Fruit fly (Drosophila melanogaster) whole organism, embryonic: ENCODE results near the gene Fnta.

Source experiments
- Abd-B ChIP-seq: fragments of 200-800 bp; sonication (Bioruptor generic); optimal IDR thresholded peaks from 2 replicates; lab custom pipeline; 2018; ENCODE audit warnings: missing biosample characterization, mild to moderate bottlenecking, missing genetic modification characterization, moderate library complexity
- CG10147 ChIP-seq: fragments of 200-800 bp; sonication (Bioruptor generic); optimal IDR thresholded peaks from 2 replicates; lab custom pipeline; 2019; ENCODE audit warnings: missing biosample characterization, mild to moderate bottlenecking, missing genetic modification characterization, moderate library complexity
- CG10979 ChIP-seq: fragments of 200-800 bp; sonication (Bioruptor generic); optimal IDR thresholded peaks from 2 replicates; lab custom pipeline; 2018; ENCODE audit warnings: missing biosample characterization, mild to moderate bottlenecking, missing genetic modification characterization, moderate library complexity
- CG11560 ChIP-seq: fragments of 200-800 bp; sonication (Bioruptor generic); IDR thresholded peaks from 3 replicates; pipeline ENCODE4 v1.3.6; 2022; ENCODE audit warnings: missing biosample characterization, missing genetic modification characterization
- CG14441 ChIP-seq: fragments of 200-800 bp; sonication (Bioruptor generic); IDR thresholded peaks from 2 replicates; pipeline ENCODE4 v1.3.6; 2022; ENCODE audit warnings: missing biosample characterization, missing genetic modification characterization
- CG14667 ChIP-seq: fragments of 200-800 bp; sonication (Bioruptor generic); IDR thresholded peaks from 2 replicates; pipeline ENCODE4 v1.3.6; 2022; ENCODE audit warnings: missing biosample characterization, missing genetic modification characterization
- CG14965 ChIP-seq: fragments of 200-800 bp; sonication (Bioruptor generic); optimal IDR thresholded peaks from 2 replicates; lab custom pipeline; 2016; ENCODE audit warnings: missing biosample characterization, missing genetic modification characterization, borderline replicate concordance
- CG15073 ChIP-seq: fragments of 200-800 bp; sonication (Bioruptor generic); optimal IDR thresholded peaks from 2 replicates; lab custom pipeline; 2016; ENCODE audit warnings: missing biosample characterization, missing genetic modification characterization
- CG15269 ChIP-seq: fragments of 200-800 bp; sonication (Bioruptor generic); optimal IDR thresholded peaks from 2 replicates; lab custom pipeline; 2018; ENCODE audit warnings: missing biosample characterization, mild to moderate bottlenecking, missing genetic modification characterization, moderate library complexity
- CG1647 ChIP-seq: fragments of 200-800 bp; sonication (Bioruptor generic); optimal IDR thresholded peaks from 3 replicates; lab custom pipeline; 2016; ENCODE audit warnings: missing biosample characterization, missing genetic modification characterization
- CG16813 ChIP-seq: fragments of 200-800 bp; sonication (Bioruptor generic); IDR thresholded peaks from 3 replicates; pipeline ENCODE4 v1.3.6; 2022; ENCODE audit warnings: missing biosample characterization, missing genetic modification characterization; ENCODE audit not compliant: partially characterized antibody
- CG17568 ChIP-seq: fragments of 200-800 bp; sonication (Bioruptor generic); optimal IDR thresholded peaks from 2 replicates; lab custom pipeline; 2018; ENCODE audit warnings: missing biosample characterization, mild to moderate bottlenecking, missing genetic modification characterization, moderate library complexity
- CG17912 ChIP-seq: fragments of 200-800 bp; sonication (Bioruptor generic); optimal IDR thresholded peaks from 2 replicates; lab custom pipeline; 2018; ENCODE audit warnings: missing biosample characterization, mild to moderate bottlenecking, missing genetic modification characterization
- CG1792 ChIP-seq: fragments of 200-800 bp; sonication (Bioruptor generic); optimal IDR thresholded peaks from 2 replicates; lab custom pipeline; 2016; ENCODE audit warnings: missing biosample characterization, missing genetic modification characterization
- CG2116 ChIP-seq: fragments of 200-800 bp; sonication (Bioruptor generic); optimal IDR thresholded peaks from 3 replicates; lab custom pipeline; 2018; ENCODE audit warnings: missing biosample characterization, mild to moderate bottlenecking, missing genetic modification characterization
- CG4424 ChIP-seq: fragments of 200-800 bp; sonication (Bioruptor generic); optimal IDR thresholded peaks from 3 replicates; lab custom pipeline; 2016; ENCODE audit warnings: missing biosample characterization, missing genetic modification characterization
- CG7357 ChIP-seq: fragments of 200-800 bp; sonication (Bioruptor generic); IDR thresholded peaks from 3 replicates; pipeline ENCODE4 v1.3.6; 2022; ENCODE audit warnings: missing biosample characterization, missing genetic modification characterization
- CG7839 ChIP-seq: fragments of 200-800 bp; sonication (Bioruptor generic); optimal IDR thresholded peaks from 3 replicates; lab custom pipeline; 2018; ENCODE audit warnings: missing biosample characterization, mild to moderate bottlenecking, missing genetic modification characterization, moderate library complexity
- CG7928 ChIP-seq: fragments of 200-800 bp; sonication (Bioruptor generic); optimal IDR thresholded peaks from 2 replicates; lab custom pipeline; 2017; ENCODE audit warnings: missing biosample characterization, mild to moderate bottlenecking, missing genetic modification characterization
- CG8089 ChIP-seq: fragments of 200-800 bp; sonication (Bioruptor generic); optimal IDR thresholded peaks from 3 replicates; lab custom pipeline; 2016; ENCODE audit warnings: missing biosample characterization, missing genetic modification characterization
- CG8388 ChIP-seq: fragments of 200-800 bp; sonication (Bioruptor generic); optimal IDR thresholded peaks from 2 replicates; lab custom pipeline; 2019; ENCODE audit warnings: missing biosample characterization, mild to moderate bottlenecking, missing genetic modification characterization, moderate library complexity
- CG9215 ChIP-seq: fragments of 200-800 bp; sonication (Bioruptor generic); IDR thresholded peaks from 2 replicates; pipeline ENCODE4 v1.3.6; 2022; ENCODE audit warnings: missing biosample characterization, missing genetic modification characterization
- CG9797 ChIP-seq: fragments of 200-800 bp; sonication (Bioruptor generic); optimal IDR thresholded peaks from 3 replicates; lab custom pipeline; 2018; ENCODE audit warnings: missing biosample characterization, mild to moderate bottlenecking, missing genetic modification characterization
- CHES-1-like ChIP-seq: fragments of 200-800 bp; sonication (Bioruptor generic); optimal IDR thresholded peaks from 2 replicates; lab custom pipeline; 2016; ENCODE audit warnings: missing biosample characterization, missing genetic modification characterization
- D19B ChIP-seq: fragments of 200-800 bp; sonication (Bioruptor generic); optimal IDR thresholded peaks from 2 replicates; lab custom pipeline; 2017; ENCODE audit warnings: missing biosample characterization, mild to moderate bottlenecking, missing genetic modification characterization
- Dbx ChIP-seq: fragments of 200-800 bp; sonication (Bioruptor generic); IDR thresholded peaks from 3 replicates; pipeline ENCODE4 v1.3.6; 2022; ENCODE audit warnings: missing biosample characterization, missing genetic modification characterization
- Gsc ChIP-seq: fragments of 200-800 bp; sonication (Bioruptor generic); IDR thresholded peaks from 2 replicates; pipeline ENCODE4 v1.3.6; 2022; ENCODE audit warnings: missing biosample characterization, missing genetic modification characterization
- Hr3 ChIP-seq: fragments of 200-800 bp; sonication (Bioruptor generic); optimal IDR thresholded peaks from 3 replicates; lab custom pipeline; 2016; ENCODE audit warnings: missing biosample characterization, missing genetic modification characterization
- Kr ChIP-seq: fragments of 200-800 bp; sonication (Bioruptor generic); optimal IDR thresholded peaks from 2 replicates; lab custom pipeline; 2017; ENCODE audit warnings: missing biosample characterization, mild to moderate bottlenecking, missing genetic modification characterization
- NK7.1 ChIP-seq: fragments of 200-800 bp; sonication (Bioruptor generic); optimal IDR thresholded peaks from 3 replicates; lab custom pipeline; 2016; ENCODE audit warnings: missing biosample characterization, missing genetic modification characterization
- Neu2 ChIP-seq: fragments of 200-800 bp; sonication (Bioruptor generic); optimal IDR thresholded peaks from 3 replicates; lab custom pipeline; 2016; ENCODE audit warnings: missing biosample characterization, missing genetic modification characterization, borderline replicate concordance
- Opbp ChIP-seq: fragments of 200-800 bp; sonication (Bioruptor generic); IDR thresholded peaks from 3 replicates; pipeline ENCODE4 v1.3.6; 2022; ENCODE audit warnings: missing biosample characterization, missing genetic modification characterization; ENCODE audit not compliant: partially characterized antibody
- Pdp1 ChIP-seq, 2 experiments: fragments of 200-800 bp; sonication (Bioruptor generic); optimal IDR thresholded peaks; 3 replicates each; lab custom pipeline; 2016; ENCODE audit warnings: missing biosample characterization in 2 of 2, missing genetic modification characterization in 2 of 2, mild to moderate bottlenecking in 1 of 2, moderate library complexity in 1 of 2
- Rfx ChIP-seq: fragments of 200-800 bp; sonication (Bioruptor generic); IDR thresholded peaks from 2 replicates; pipeline ENCODE4 v1.3.6; 2022; ENCODE audit warnings: missing biosample characterization, missing genetic modification characterization
- ash1 ChIP-seq: fragments of 200-800 bp; sonication (Bioruptor generic); optimal IDR thresholded peaks from 2 replicates; lab custom pipeline; 2018; ENCODE audit warnings: missing biosample characterization, mild to moderate bottlenecking, missing genetic modification characterization
- bsh ChIP-seq, 2 experiments: fragments of 200-800 bp; sonication (Bioruptor generic); optimal IDR thresholded peaks; 2 replicates each; lab custom pipeline; 2017 to 2018; ENCODE audit warnings: mild to moderate bottlenecking in 2 of 2, missing biosample characterization in 2 of 2, missing genetic modification characterization in 2 of 2, moderate library complexity in 1 of 2
- chinmo ChIP-seq: fragments of 200-800 bp; sonication (Bioruptor generic); IDR thresholded peaks from 4 replicates; pipeline ENCODE4 v1.3.6; 2022; ENCODE audit warnings: missing biosample characterization, missing genetic modification characterization; ENCODE audit not compliant: partially characterized antibody
- eve ChIP-seq, 2 experiments: fragments of >200 bp; optimal IDR thresholded peaks; 2 replicates each; lab custom pipeline; 2017; ENCODE audit warnings: missing biosample characterization in 2 of 2, missing genetic modification characterization in 2 of 2
- gem ChIP-seq: fragments of 200-800 bp; sonication (Bioruptor generic); optimal IDR thresholded peaks from 2 replicates; lab custom pipeline; 2019; ENCODE audit warnings: missing biosample characterization, mild to moderate bottlenecking, missing genetic modification characterization, moderate library complexity
- grau ChIP-seq: fragments of 200-800 bp; optimal IDR thresholded peaks from 3 replicates; lab custom pipeline; 2019; ENCODE audit warnings: missing biosample characterization, mild to moderate bottlenecking, missing genetic modification characterization, moderate library complexity
- gsb ChIP-seq: fragments of 200-800 bp; sonication (Bioruptor generic); IDR thresholded peaks from 2 replicates; pipeline ENCODE4 v1.3.6; 2022; ENCODE audit warnings: missing biosample characterization, missing genetic modification characterization
- gsb-n ChIP-seq: fragments of 200-800 bp; sonication (Bioruptor generic); optimal IDR thresholded peaks from 3 replicates; lab custom pipeline; 2018; ENCODE audit warnings: missing biosample characterization, mild to moderate bottlenecking, missing genetic modification characterization
- jing ChIP-seq: fragments of 200-800 bp; sonication (Bioruptor generic); optimal IDR thresholded peaks from 2 replicates; lab custom pipeline; 2018; ENCODE audit warnings: missing biosample characterization, mild to moderate bottlenecking, missing genetic modification characterization
- jumu ChIP-seq: fragments of 200-800 bp; sonication (Bioruptor generic); optimal IDR thresholded peaks from 3 replicates; lab custom pipeline; 2016; ENCODE audit warnings: missing biosample characterization, missing genetic modification characterization
- nom ChIP-seq: fragments of 200-800 bp; sonication (Bioruptor generic); optimal IDR thresholded peaks from 2 replicates; lab custom pipeline; 2017; ENCODE audit warnings: missing biosample characterization, missing genetic modification characterization, mild to moderate bottlenecking, moderate library complexity, missing genetic modification reagents
- row ChIP-seq: fragments of 200-800 bp; sonication (Bioruptor generic); IDR thresholded peaks from 3 replicates; pipeline ENCODE4 v1.3.6; 2022; ENCODE audit warnings: missing biosample characterization, missing genetic modification characterization
- sima ChIP-seq: fragments of 200-800 bp; sonication (Bioruptor generic); optimal IDR thresholded peaks from 2 replicates; lab custom pipeline; 2016; ENCODE audit warnings: missing biosample characterization, missing genetic modification characterization
- slou ChIP-seq: fragments of 200-800 bp; sonication (Bioruptor generic); optimal IDR thresholded peaks from 3 replicates; lab custom pipeline; 2016; ENCODE audit warnings: missing biosample characterization, missing genetic modification characterization
- so ChIP-seq: fragments of 200-800 bp; sonication (Bioruptor generic); IDR thresholded peaks from 3 replicates; pipeline ENCODE4 v1.3.6; 2022; ENCODE audit warnings: missing biosample characterization, missing genetic modification characterization
- trh ChIP-seq: fragments of 200-800 bp; sonication (Bioruptor generic); optimal IDR thresholded peaks from 2 replicates; lab custom pipeline; 2016; ENCODE audit warnings: missing biosample characterization, missing genetic modification characterization
- z ChIP-seq: fragments of 200-800 bp; sonication (Bioruptor generic); IDR thresholded peaks from 3 replicates; pipeline ENCODE4 v1.3.6; 2022; ENCODE audit warnings: missing biosample characterization, missing genetic modification characterization

Fnta gene

dm6 chr2L:4818056-4818455 is 12.4 kb downstream of the Fnta start, which contains the start of gene CG3225 (continued):
- TF ChIP-seq CG9215 (GFP tag; lab: Robert Waterston, UW) (no peak), Pdp1 (GFP tag; optimal IDR thresholded peaks at IDR 0.05; lab: Kevin White, UChicago) (peak in 1 of 2 experiments; percentile 36), CG10147 (GFP tag; lab: Kevin White, UChicago) (no peak), CG1647 (no peak), Hr3 (GFP tag; lab: Kevin White, UChicago) (no peak), CG1792 (GFP tag; lab: Kevin White, UChicago) (no peak), CHES-1-like (GFP tag; lab: Kevin White, UChicago) (no peak), Gsc (GFP tag; lab: Robert Waterston, UW) (no peak), so (GFP tag; lab: Robert Waterston, UW) (no peak), chinmo (GFP tag; lab: Robert Waterston, UW) (peak; percentile 66; the same call in 1 of the 4 replicates), gem (tag; lab: Kevin White, UChicago) (no peak), CG2116 (GFP tag; lab: Kevin White, UChicago) (peak; percentile 41), CG11560 (tag; lab: Robert Waterston, UW) (no peak), CG14667 (no peak), trh (GFP tag; lab: Kevin White, UChicago) (no peak), CG17568 (GFP tag; lab: Kevin White, UChicago) (no peak), Neu2 (GFP tag; lab: Kevin White, UChicago) (no peak), sima (GFP tag; lab: Kevin White, UChicago) (no peak), CG17912 (GFP tag; lab: Kevin White, UChicago) (no peak), CG15269 (tag; lab: Kevin White, UChicago) (no peak), CG16813 (GFP tag; lab: Robert Waterston, UW) (0 out of 3 replicates have a peak, but pooled peaks have one; percentile 27), slou (GFP tag; lab: Kevin White, UChicago) (no peak), CG7357 (GFP tag; lab: Robert Waterston, UW) (no peak), CG14441 (no peak), Kr (GFP tag; lab: Kevin White, UChicago) (no peak), Abd-B (GFP tag; lab: Kevin White, UChicago) (no peak), NK7.1 (GFP tag; lab: Kevin White, UChicago) (no peak), grau (tag; lab: Kevin White, UChicago) (no peak), Rfx (no peak), CG8388 (GFP tag; lab: Kevin White, UChicago) (no peak), CG8089 (no peak), z (GFP tag; lab: Robert Waterston, UW) (no peak), ash1 (GFP tag; lab: Kevin White, UChicago) (no peak), CG14965 (no peak), row (GFP tag; lab: Robert Waterston, UW) (peak; percentile 22; the same call in 1 of the 3 replicates), CG7839 (no peak), CG4424 (GFP tag; lab: Kevin White, UChicago) (no peak), eve (GFP tag; optimal IDR thresholded peaks at IDR 0.05; lab: Kevin White, UChicago) (no peak), jing (no peak), CG10979 (tag; lab: Kevin White, UChicago) (no peak), Dbx (GFP tag; lab: Robert Waterston, UW) (no peak), bsh (GFP tag; optimal IDR thresholded peaks at IDR 0.05; lab: Kevin White, UChicago) (no peak), nom (GFP tag; lab: Kevin White, UChicago) (no peak), CG7928 (GFP tag; lab: Kevin White, UChicago) (no peak), gsb (GFP tag; lab: Robert Waterston, UW) (no peak), Opbp (GFP tag; lab: Robert Waterston, UW) (0 out of 3 replicates have a peak, but pooled peaks have one; percentile 13), CG15073 (GFP tag; lab: Kevin White, UChicago) (no peak), D19B (GFP tag; lab: Kevin White, UChicago) (no peak), jumu (GFP tag; lab: Kevin White, UChicago) (no peak), gsb-n (tag; lab: Kevin White, UChicago) (no peak), CG9797 (GFP tag; lab: Kevin White, UChicago) (peak; percentile 82)
